Worm (Caenorhabditis elegans) whole organism, L1 larva: ENCODE measurements around the gene snf-9.
"Not testable (repeated sequence)": the region's sequence is repeated elsewhere in the genome, so short reads cannot be mapped to it uniquely, and the experiment has no call there.

Experiments used
- C34B4.2 ChIP-seq: sonication (generic microtip); optimal IDR thresholded peaks from 2 replicates; lab custom pipeline; 2017; ENCODE audit warnings: mild to moderate bottlenecking, missing genetic modification characterization, missing compliant biosample characterization
- F16B12.6 ChIP-seq: fragments of 150-350 bp; optimal IDR thresholded peaks from 2 replicates; lab custom pipeline; 2014; ENCODE audit warnings: missing biosample characterization, missing genetic modification characterization
- Y116A8C.19 ChIP-seq: sonication (generic microtip); optimal IDR thresholded peaks from 2 replicates; lab custom pipeline; 2016; ENCODE audit warnings: missing compliant biosample characterization, missing genetic modification characterization, borderline replicate concordance
- ceh-63 ChIP-seq: fragments of 200-800 bp; sonication (Bioruptor generic); optimal IDR thresholded peaks from 2 replicates; lab custom pipeline; 2018; ENCODE audit warnings: mild to moderate bottlenecking, missing genetic modification characterization, missing compliant biosample characterization
- ceh-8 ChIP-seq: fragments of 200-800 bp; sonication (Bioruptor generic); optimal IDR thresholded peaks from 2 replicates; lab custom pipeline; 2018; ENCODE audit warnings: mild to moderate bottlenecking, missing genetic modification characterization, moderate library complexity, missing compliant biosample characterization
- ceh-82 ChIP-seq, 3 experiments: fragments of 150-350 bp in 1 of 3; sonication (generic microtip) in 2 of 3; optimal IDR thresholded peaks; 2 replicates each; lab custom pipeline; 2014 to 2017; ENCODE audit warnings: missing biosample characterization in 3 of 3, missing genetic modification characterization in 3 of 3
- ceh-88 ChIP-seq: fragments of 200-800 bp; sonication (Bioruptor generic); IDR thresholded peaks from 2 replicates; pipeline ENCODE4 v1.3.6; 2022; ENCODE audit warnings: missing genetic modification characterization, missing compliant biosample characterization
- dpl-1 ChIP-seq, 3 experiments: fragments of 150-350 bp in 2 of 3; sonication (generic microtip) in 1 of 3; optimal IDR thresholded peaks; 2 replicates each; lab custom pipeline; 2014 to 2017; ENCODE audit warnings: missing biosample characterization in 3 of 3, missing genetic modification characterization in 3 of 3, missing genetic modification reagents in 3 of 3
- dsc-1 ChIP-seq: sonication (generic microtip); optimal IDR thresholded peaks from 2 replicates; lab custom pipeline; 2016; ENCODE audit warnings: mild to moderate bottlenecking, missing genetic modification characterization, missing compliant biosample characterization
- efl-1 ChIP-seq, 4 experiments: fragments of 150-350 bp; optimal IDR thresholded peaks in 3 of 4; peaks in 1 of 4; 1 replicate in 1 of 4; 2 replicates in 3 of 4; lab custom pipeline; 2014; ENCODE audit warnings: missing biosample characterization in 2 of 4, missing genetic modification characterization in 2 of 4, missing genetic modification reagents in 2 of 4
- egl-27 ChIP-seq, 2 experiments: fragments of 150-350 bp in 1 of 2; sonication (generic microtip); optimal IDR thresholded peaks; 3 replicates each; lab custom pipeline; 2017 to 2018; ENCODE audit warnings: missing biosample characterization in 2 of 2, missing genetic modification characterization in 2 of 2, missing genetic modification reagents in 2 of 2
- elt-3 ChIP-seq, 6 experiments: fragments of 150-350 bp in 1 of 6; sonication (generic microtip); optimal IDR thresholded peaks; 2 replicates each; lab custom pipeline; 2017 to 2018; ENCODE audit warnings: missing biosample characterization in 6 of 6, missing genetic modification characterization in 6 of 6, inconsistent platforms in 1 of 6
- fkh-8 ChIP-seq: sonication (generic microtip); optimal IDR thresholded peaks from 2 replicates; lab custom pipeline; 2016; ENCODE audit warnings: mild to moderate bottlenecking, missing genetic modification characterization, missing compliant biosample characterization
- hpl-2 ChIP-seq: fragments of 150-350 bp; optimal IDR thresholded peaks from 2 replicates; lab custom pipeline; 2014; ENCODE audit warnings: missing biosample characterization, missing genetic modification reagents, missing genetic modification characterization
- isw-1 ChIP-seq: fragments of 200-800 bp; sonication (Bioruptor generic); IDR thresholded peaks from 2 replicates; pipeline ENCODE4 v1.3.6; 2022; ENCODE audit warnings: missing genetic modification characterization, missing compliant biosample characterization
- lin-15B ChIP-seq: fragments of 150-350 bp; sonication (generic microtip); optimal IDR thresholded peaks from 3 replicates; lab custom pipeline; 2014; ENCODE audit warnings: missing biosample characterization, missing genetic modification characterization
- lin-35 ChIP-seq, 2 experiments: fragments of 150-350 bp; optimal IDR thresholded peaks; 2 replicates each; lab custom pipeline; 2014; ENCODE audit warnings: missing biosample characterization in 2 of 2, missing genetic modification characterization in 2 of 2, missing genetic modification reagents in 2 of 2
- lsy-2 ChIP-seq, 2 experiments: fragments of 150-350 bp; optimal IDR thresholded peaks; 2 replicates each; lab custom pipeline; 2014; ENCODE audit warnings: missing biosample characterization in 2 of 2, missing genetic modification characterization in 2 of 2
- mab-9 ChIP-seq: fragments of 200-800 bp; sonication (Bioruptor generic); IDR thresholded peaks from 2 replicates; pipeline ENCODE4 v1.3.6; 2022; ENCODE audit warnings: missing genetic modification reagents, missing genetic modification characterization, missing compliant biosample characterization
- mef-2 ChIP-seq: fragments of 150-350 bp; optimal IDR thresholded peaks from 2 replicates; lab custom pipeline; 2014; ENCODE audit warnings: missing biosample characterization, missing genetic modification characterization
- nhr-20 ChIP-seq: sonication (generic microtip); optimal IDR thresholded peaks from 2 replicates; lab custom pipeline; 2016; ENCODE audit warnings: mild to moderate bottlenecking, missing genetic modification characterization, missing compliant biosample characterization
- nhr-237 ChIP-seq: fragments of 150-350 bp; optimal IDR thresholded peaks from 2 replicates; lab custom pipeline; 2014; ENCODE audit warnings: missing biosample characterization, missing genetic modification characterization
- nhr-28 ChIP-seq: fragments of 150-350 bp; optimal IDR thresholded peaks from 2 replicates; lab custom pipeline; 2014; ENCODE audit warnings: missing biosample characterization, missing genetic modification characterization
- nhr-47 ChIP-seq: sonication (generic microtip); optimal IDR thresholded peaks from 2 replicates; lab custom pipeline; 2016; ENCODE audit warnings: mild to moderate bottlenecking, missing genetic modification characterization, moderate library complexity, missing compliant biosample characterization
- nhr-71 ChIP-seq: sonication (generic microtip); optimal IDR thresholded peaks from 2 replicates; lab custom pipeline; 2016; ENCODE audit warnings: mild to moderate bottlenecking, missing genetic modification characterization, moderate library complexity, missing compliant biosample characterization
- nhr-76 ChIP-seq: sonication (generic microtip); optimal IDR thresholded peaks from 2 replicates; lab custom pipeline; 2017; ENCODE audit warnings: missing biosample characterization, missing genetic modification characterization
- nhr-84 ChIP-seq: sonication (generic microtip); optimal IDR thresholded peaks from 2 replicates; lab custom pipeline; 2017; ENCODE audit warnings: missing biosample characterization, missing genetic modification characterization
- nhr-85 ChIP-seq: sonication (generic microtip); peaks from one replicate; lab custom pipeline; 2016; ENCODE audit warnings: missing genetic modification characterization, inconsistent platforms, missing compliant biosample characterization
- pag-3 ChIP-seq: sonication (generic microtip); optimal IDR thresholded peaks from 2 replicates; lab custom pipeline; 2017; ENCODE audit warnings: missing genetic modification characterization, mild to moderate bottlenecking, missing compliant biosample characterization, antibody characterized with exemption, borderline replicate concordance; ENCODE audit not compliant: insufficient read depth
- pax-3 ChIP-seq: fragments of 200-800 bp; sonication (Bioruptor generic); optimal IDR thresholded peaks from 2 replicates; lab custom pipeline; 2018; ENCODE audit warnings: mild to moderate bottlenecking, missing genetic modification characterization, moderate library complexity, missing compliant biosample characterization
- snpc-4 ChIP-seq: fragments of 150-350 bp; optimal IDR thresholded peaks from 2 replicates; lab custom pipeline; 2014; ENCODE audit warnings: missing biosample characterization, missing genetic modification characterization
- snu-23 ChIP-seq: sonication (generic microtip); optimal IDR thresholded peaks from 2 replicates; lab custom pipeline; 2016; ENCODE audit warnings: missing genetic modification characterization, missing compliant biosample characterization
- sptf-1 ChIP-seq: fragments of 150-350 bp; optimal IDR thresholded peaks from 2 replicates; lab custom pipeline; 2014; ENCODE audit warnings: missing biosample characterization, missing genetic modification characterization
- swsn-7 ChIP-seq: sonication (generic microtip); optimal IDR thresholded peaks from 2 replicates; lab custom pipeline; 2016; ENCODE audit warnings: missing genetic modification characterization, missing compliant biosample characterization
- tbx-2 ChIP-seq: sonication (generic microtip); optimal IDR thresholded peaks from 2 replicates; lab custom pipeline; 2016; ENCODE audit warnings: missing genetic modification characterization, missing compliant biosample characterization
- unc-30 ChIP-seq: sonication (generic microtip); optimal IDR thresholded peaks from 2 replicates; lab custom pipeline; 2017; ENCODE audit warnings: missing biosample characterization, missing genetic modification characterization
- unc-86 ChIP-seq: sonication (generic microtip); optimal IDR thresholded peaks from 2 replicates; lab custom pipeline; 2016; ENCODE audit warnings: missing genetic modification characterization, missing compliant biosample characterization
- vab-15 ChIP-seq: sonication (generic microtip); optimal IDR thresholded peaks from 2 replicates; lab custom pipeline; 2017; ENCODE audit warnings: missing genotype, mild to moderate bottlenecking, missing genetic modification characterization, missing compliant biosample characterization
- xbp-1 ChIP-seq: sonication (generic microtip); optimal IDR thresholded peaks from 2 replicates; lab custom pipeline; 2016; ENCODE audit warnings: missing genetic modification characterization, missing compliant biosample characterization
- zip-4 ChIP-seq: fragments of 200-800 bp; sonication (Bioruptor generic); optimal IDR thresholded peaks from 2 replicates; lab custom pipeline; 2018; ENCODE audit warnings: mild to moderate bottlenecking, missing genetic modification characterization, moderate library complexity, missing compliant biosample characterization

The snf-9 gene

ce11 chrIV:17281060-17282021 is 30.6 kb upstream of the snf-9 start (continued):
- TF ChIP-seq zip-4: peak; percentile 27
- peak; percentile 13 for TF ChIP-seq snpc-4 (tag; lab: Kevin White, UChicago)
- TF ChIP-seq swsn-7 (tag; lab: Kevin White, UChicago): peak; percentile 72
- TF ChIP-seq ceh-82 (tag; optimal IDR thresholded peaks at IDR 0.05; lab: Kevin White, UChicago): no peak
- peak; percentile 54 for TF ChIP-seq nhr-47 (tag; lab: Kevin White, UChicago)
- TF ChIP-seq lin-15B (tag; lab: Kevin White, UChicago): peak; percentile 14
- peak; percentile 25 for TF ChIP-seq pag-3 (tag; lab: Kevin White, UChicago)
- peak; percentile 70 for TF ChIP-seq nhr-20 (tag; lab: Kevin White, UChicago)
- TF ChIP-seq elt-3 (tag; optimal IDR thresholded peaks at IDR 0.05; lab: Kevin White, UChicago): peak in 1 of 6 experiments; percentile 44
- peak; percentile 15 for TF ChIP-seq ceh-8 (GFP tag; lab: Kevin White, UChicago)
- TF ChIP-seq snu-23 (GFP tag; lab: Kevin White, UChicago): peak; percentile 73
- TF ChIP-seq lsy-2 (tag; optimal IDR thresholded peaks at IDR 0.05; lab: Kevin White, UChicago): peak; percentile 68 to 75
- TF ChIP-seq ceh-88 (GFP tag; lab: Robert Waterston, UW): peak; percentile 21; the same call in 1 of the 2 replicates

- TF ChIP-seq F16B12.6 (tag; lab: Kevin White, UChicago) (no peak), nhr-85 (tag; lab: Kevin White, UChicago) (no peak), nhr-47 (tag; lab: Kevin White, UChicago) (no peak), ceh-63 (GFP tag; lab: Kevin White, UChicago) (no peak), tbx-2 (tag; lab: Kevin White, UChicago) (no peak)
- TF ChIP-seq, all 84 proteins: peak for 0
Measured at ce11 chrIV:17284099-17284498, 27.8 kb upstream of the snf-9 start, which contains the start of gene nra-1. TSS of gene nra-1 (minus strand) at chrIV:17284199.

ce11 chrIV:17284511-17285089 is 27.3 kb upstream of the snf-9 start:
- peak in 1 of 2 experiments; percentile 23 for TF ChIP-seq efl-1 (optimal IDR thresholded peaks at IDR 0.05; lab: Kevin White, UChicago)
- not testable (repeated sequence) for TF ChIP-seq efl-1 (GFP tag; optimal IDR thresholded peaks at IDR 0.05 in 1 of 2; lab: Kevin White, UChicago)
- peak; percentile 3 for TF ChIP-seq F16B12.6 (tag; lab: Kevin White, UChicago)

- TF ChIP-seq zip-4: no peak
- TF ChIP-seq nhr-28 (tag; lab: Kevin White, UChicago): no peak
- peak; percentile 53 for TF ChIP-seq xbp-1 (tag; lab: Kevin White, UChicago)
- TF ChIP-seq snu-23 (GFP tag; lab: Kevin White, UChicago): peak; percentile 11
- no peak for TF ChIP-seq isw-1 (GFP tag; lab: Robert Waterston, UW)
- no peak for TF ChIP-seq sptf-1 (tag; lab: Kevin White, UChicago)
- TF ChIP-seq egl-27 (tag; optimal IDR thresholded peaks at IDR 0.05; lab: Kevin White, UChicago): no peak
- peak; percentile 9 for TF ChIP-seq dsc-1 (tag; lab: Kevin White, UChicago)
- no peak for TF ChIP-seq elt-3 (tag; optimal IDR thresholded peaks at IDR 0.05; lab: Kevin White, UChicago)
- TF ChIP-seq mab-9 (GFP tag; lab: Robert Waterston, UW): no peak
- TF ChIP-seq lsy-2 (tag; optimal IDR thresholded peaks at IDR 0.05; lab: Kevin White, UChicago): peak in 1 of 2 experiments; percentile 59
- no peak for TF ChIP-seq nhr-84 (tag; lab: Kevin White, UChicago)
- no peak for TF ChIP-seq vab-15 (tag; lab: Kevin White, UChicago)
- peak in 1 of 2 experiments; percentile 1 for TF ChIP-seq efl-1 (optimal IDR thresholded peaks at IDR 0.05; lab: Kevin White, UChicago)
- TF ChIP-seq efl-1 (GFP tag; optimal IDR thresholded peaks at IDR 0.05 in 1 of 2; lab: Kevin White, UChicago): no peak
- TF ChIP-seq unc-30 (tag; lab: Kevin White, UChicago): no peak
- TF ChIP-seq ceh-82 (tag; optimal IDR thresholded peaks at IDR 0.05; lab: Kevin White, UChicago): peak in 2 of 3 experiments; percentile 5 to 37
- no peak for TF ChIP-seq Y116A8C.19
- TF ChIP-seq lin-35 (GFP tag; optimal IDR thresholded peaks at IDR 0.05; lab: Kevin White, UChicago): peak in 1 of 2 experiments; percentile 4
- TF ChIP-seq nhr-71: peak; percentile 67
- no peak for TF ChIP-seq hpl-2 (GFP tag; lab: Kevin White, UChicago)
- no peak for TF ChIP-seq pax-3 (tag; lab: Kevin White, UChicago)
- TF ChIP-seq dpl-1 (GFP tag; optimal IDR thresholded peaks at IDR 0.05; lab: Kevin White, UChicago): no peak
- peak; percentile 42 for TF ChIP-seq nhr-47 (tag; lab: Kevin White, UChicago)
- peak; percentile 63 for TF ChIP-seq mef-2 (tag; lab: Kevin White, UChicago)
- peak; percentile 29 for TF ChIP-seq tbx-2 (tag; lab: Kevin White, UChicago)
- TF ChIP-seq C34B4.2 (tag; lab: Kevin White, UChicago): no peak
- peak; percentile 41 for TF ChIP-seq unc-86 (tag; lab: Kevin White, UChicago)
- TF ChIP-seq nhr-237: no peak
- TF ChIP-seq fkh-8 (tag; lab: Kevin White, UChicago): peak; percentile 40
- no peak for TF ChIP-seq nhr-76 (tag; lab: Kevin White, UChicago)
Measured at ce11 chrIV:17285263-17285662, 26.7 kb upstream of the snf-9 start.
